Fruit fly (Drosophila melanogaster) whole organism, embryonic: ENCODE results near the gene CG5510.

Source experiments
- ATbp ChIP-seq: fragments of 200-800 bp; sonication (Bioruptor generic); optimal IDR thresholded peaks from 2 replicates; lab custom pipeline; 2017; ENCODE audit warnings: missing biosample characterization, mild to moderate bottlenecking, missing genetic modification characterization, missing genetic modification reagents
- CG10147 ChIP-seq: fragments of 200-800 bp; sonication (Bioruptor generic); optimal IDR thresholded peaks from 2 replicates; lab custom pipeline; 2019; ENCODE audit warnings: missing biosample characterization, mild to moderate bottlenecking, missing genetic modification characterization, moderate library complexity
- CG16779 ChIP-seq: fragments of 200-800 bp; sonication (Bioruptor generic); IDR thresholded peaks from 2 replicates; pipeline ENCODE4 v1.3.6; 2022; ENCODE audit warnings: missing biosample characterization, missing genetic modification characterization
- CG5245 ChIP-seq: fragments of 200-800 bp; sonication (Bioruptor generic); optimal IDR thresholded peaks from 3 replicates; lab custom pipeline; 2016; ENCODE audit warnings: missing biosample characterization, missing genetic modification characterization
- CG5953 ChIP-seq: fragments of 200-800 bp; sonication (Bioruptor generic); IDR thresholded peaks from 2 replicates; pipeline ENCODE4 v1.3.6; 2022; ENCODE audit warnings: missing biosample characterization, missing genetic modification characterization
- CG7786 ChIP-seq: fragments of 200-800 bp; sonication (Bioruptor generic); optimal IDR thresholded peaks from 2 replicates; lab custom pipeline; 2016; ENCODE audit warnings: missing biosample characterization, missing genetic modification characterization
- CG9437 ChIP-seq: fragments of 200-800 bp; sonication (Bioruptor generic); optimal IDR thresholded peaks from 2 replicates; lab custom pipeline; 2018; ENCODE audit warnings: missing biosample characterization, mild to moderate bottlenecking, missing genetic modification characterization
- ERR ChIP-seq: fragments of 200-800 bp; sonication (Bioruptor generic); optimal IDR thresholded peaks from 2 replicates; lab custom pipeline; 2016; ENCODE audit warnings: missing biosample characterization, missing genetic modification characterization
- MTF-1 ChIP-seq: fragments of 200-800 bp; sonication (Bioruptor generic); optimal IDR thresholded peaks from 2 replicates; lab custom pipeline; 2018; ENCODE audit warnings: missing biosample characterization, mild to moderate bottlenecking, missing genetic modification characterization, borderline replicate concordance
- Nf-YB ChIP-seq: fragments of 200-800 bp; sonication (Bioruptor generic); optimal IDR thresholded peaks from 3 replicates; lab custom pipeline; 2019; ENCODE audit warnings: missing biosample characterization, mild to moderate bottlenecking, missing genetic modification characterization, moderate library complexity
- Rfx ChIP-seq: fragments of 200-800 bp; sonication (Bioruptor generic); IDR thresholded peaks from 2 replicates; pipeline ENCODE4 v1.3.6; 2022; ENCODE audit warnings: missing biosample characterization, missing genetic modification characterization
- cwo ChIP-seq: fragments of 200-800 bp; sonication (Bioruptor generic); optimal IDR thresholded peaks from 3 replicates; lab custom pipeline; 2017; ENCODE audit warnings: missing biosample characterization, missing genetic modification characterization, mild to moderate bottlenecking, moderate library complexity, missing genetic modification reagents
- dmrt11E ChIP-seq: fragments of 200-800 bp; sonication (Bioruptor generic); optimal IDR thresholded peaks from 3 replicates; lab custom pipeline; 2018; ENCODE audit warnings: missing biosample characterization, mild to moderate bottlenecking, missing genetic modification characterization, moderate library complexity

DNA sequence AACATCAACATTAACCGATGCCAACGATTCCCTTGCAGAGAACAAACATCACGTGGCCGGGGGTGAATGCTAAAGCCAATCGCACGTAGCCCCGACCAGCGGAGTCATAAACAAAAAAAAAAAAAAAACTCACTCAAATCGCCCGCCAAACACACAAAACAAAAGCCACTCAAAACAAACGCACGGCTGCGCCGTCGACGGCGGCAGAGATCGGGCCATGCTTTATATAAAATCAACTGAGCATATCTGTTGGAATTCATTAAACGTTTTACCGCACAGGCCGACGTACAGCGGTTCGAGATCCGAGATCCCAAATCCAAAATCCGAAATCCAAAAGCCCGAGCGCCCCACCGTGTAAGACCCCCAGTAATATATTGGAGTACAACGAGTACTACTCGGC, 3.0 kb upstream of the CG5510 start, which contains the start of gene CG13606:
- TF ChIP-seq MTF-1 (GFP tag; lab: Kevin White, UChicago) (no peak), CG5245 (GFP tag; lab: Kevin White, UChicago) (no peak), Nf-YB (GFP tag; lab: Kevin White, UChicago) (no peak), Rfx (GFP tag; lab: Robert Waterston, UW) (no peak), CG5953 (GFP tag; lab: Robert Waterston, UW) (no peak), CG16779 (GFP tag; lab: Robert Waterston, UW) (no peak), CG7786 (GFP tag; lab: Kevin White, UChicago) (no peak), ERR (GFP tag; lab: Kevin White, UChicago) (no peak), CG9437 (GFP tag; lab: Kevin White, UChicago) (no peak), cwo (no peak), ATbp (GFP tag; lab: Kevin White, UChicago) (no peak), CG10147 (GFP tag; lab: Kevin White, UChicago) (no peak), dmrt11E (tag; lab: Kevin White, UChicago) (no peak)
